Fruit fly (Drosophila melanogaster) whole organism, embryonic: ENCODE measurements around the gene CG34041.
A peak's percentile ranks its signal among the peaks of the same experiment; 100 is the strongest.

Experiments
- Atf3 ChIP-seq: fragments of 200-800 bp; sonication (Bioruptor generic); optimal IDR thresholded peaks from 3 replicates; lab custom pipeline; 2016; ENCODE audit warnings: missing biosample characterization, missing genetic modification characterization
- C15 ChIP-seq: fragments of 200-800 bp; sonication (Bioruptor generic); IDR thresholded peaks from 3 replicates; pipeline ENCODE4 v1.3.6; 2022; ENCODE audit warnings: missing biosample characterization, missing genetic modification characterization
- CG12942 ChIP-seq: fragments of 200-800 bp; sonication (Bioruptor generic); optimal IDR thresholded peaks from 3 replicates; lab custom pipeline; 2016; ENCODE audit warnings: missing biosample characterization, missing genetic modification characterization
- CG13123 ChIP-seq: fragments of 200-800 bp; sonication (Bioruptor generic); optimal IDR thresholded peaks from 2 replicates; lab custom pipeline; 2016; ENCODE audit warnings: missing biosample characterization, missing genetic modification characterization
- CG13424 ChIP-seq: fragments of 200-800 bp; sonication (Bioruptor generic); optimal IDR thresholded peaks from 2 replicates; lab custom pipeline; 2019; ENCODE audit warnings: missing biosample characterization, mild to moderate bottlenecking, missing genetic modification characterization, moderate library complexity
- CG18011 ChIP-seq: fragments of 200-800 bp; sonication (Bioruptor generic); optimal IDR thresholded peaks from 2 replicates; lab custom pipeline; 2017; ENCODE audit warnings: missing biosample characterization, missing genetic modification characterization, mild to moderate bottlenecking, moderate library complexity, missing genotype
- CG2712 ChIP-seq: fragments of 200-800 bp; optimal IDR thresholded peaks from 3 replicates; lab custom pipeline; 2019; ENCODE audit warnings: missing biosample characterization, mild to moderate bottlenecking, missing genetic modification characterization, moderate library complexity
- CG30020 ChIP-seq: fragments of 200-800 bp; optimal IDR thresholded peaks from 2 replicates; lab custom pipeline; 2019; ENCODE audit warnings: missing biosample characterization, mild to moderate bottlenecking, missing genetic modification characterization, moderate library complexity
- CG34224 ChIP-seq: fragments of 200-800 bp; sonication (Bioruptor generic); IDR thresholded peaks from 3 replicates; pipeline ENCODE4 v1.3.6; 2022; ENCODE audit warnings: missing biosample characterization, missing genetic modification characterization; ENCODE audit not compliant: partially characterized antibody
- CG3995 ChIP-seq: fragments of 200-800 bp; sonication (Bioruptor generic); optimal IDR thresholded peaks from 3 replicates; lab custom pipeline; 2016; ENCODE audit warnings: missing biosample characterization, missing genetic modification characterization
- CG42726 ChIP-seq: fragments of 200-800 bp; sonication (Bioruptor generic); IDR thresholded peaks from 2 replicates; pipeline ENCODE4 v1.3.6; 2022; ENCODE audit warnings: missing biosample characterization, missing genetic modification characterization; ENCODE audit not compliant: partially characterized antibody
- CG4328 ChIP-seq: fragments of 200-800 bp; sonication (Bioruptor generic); optimal IDR thresholded peaks from 3 replicates; lab custom pipeline; 2017; ENCODE audit warnings: missing biosample characterization, missing genetic modification reagents, missing genetic modification characterization
- CG6254 ChIP-seq: fragments of 200-800 bp; sonication (Bioruptor generic); optimal IDR thresholded peaks from 3 replicates; lab custom pipeline; 2017; ENCODE audit warnings: mild to moderate bottlenecking, missing biosample characterization, missing genetic modification reagents, missing genetic modification characterization
- CG8765 ChIP-seq: fragments of 200-800 bp; sonication (Bioruptor generic); IDR thresholded peaks from 2 replicates; pipeline ENCODE4 v1.3.6; 2022; ENCODE audit warnings: missing biosample characterization, missing genetic modification characterization
- E2f2 ChIP-seq: fragments of 200-800 bp; sonication (Bioruptor generic); IDR thresholded peaks from 2 replicates; pipeline ENCODE4 v1.3.6; 2022; ENCODE audit warnings: missing biosample characterization, missing genetic modification characterization
- Ets97D ChIP-seq: fragments of 200-800 bp; sonication (Bioruptor generic); optimal IDR thresholded peaks from 3 replicates; lab custom pipeline; 2016; ENCODE audit warnings: missing biosample characterization, missing genetic modification characterization
- HLH3B ChIP-seq: fragments of 200-800 bp; sonication (Bioruptor generic); IDR thresholded peaks from 2 replicates; pipeline ENCODE4 v1.3.6; 2022; ENCODE audit warnings: missing biosample characterization, missing genetic modification characterization
- Hr51 ChIP-seq, 2 experiments: fragments of 200-800 bp; sonication (Bioruptor generic); optimal IDR thresholded peaks; 2 replicates in 1 of 2; 3 replicates in 1 of 2; lab custom pipeline; 2016 to 2018; ENCODE audit warnings: missing biosample characterization in 2 of 2, missing genetic modification characterization in 2 of 2, mild to moderate bottlenecking in 1 of 2, moderate library complexity in 1 of 2
- Jarid2 ChIP-seq: fragments of 200-800 bp; sonication (Bioruptor generic); optimal IDR thresholded peaks from 3 replicates; lab custom pipeline; 2017; ENCODE audit warnings: mild to moderate bottlenecking, missing biosample characterization, missing genetic modification reagents, missing genetic modification characterization
- MBD-R2 ChIP-seq: fragments of 200-800 bp; sonication (Bioruptor generic); IDR thresholded peaks from 2 replicates; pipeline ENCODE4 v1.3.6; 2022; ENCODE audit warnings: missing biosample characterization, missing genetic modification characterization
- Med ChIP-seq: fragments of 200-800 bp; sonication (Bioruptor generic); peaks from one replicate; lab custom pipeline; 2016; ENCODE audit warnings: missing biosample characterization, missing genetic modification characterization, mild to moderate bottlenecking, inconsistent platforms, moderate library complexity
- Mes4 ChIP-seq: fragments of 200-800 bp; sonication (Bioruptor generic); optimal IDR thresholded peaks from 2 replicates; lab custom pipeline; 2016; ENCODE audit warnings: missing biosample characterization, missing genetic modification characterization
- NfI ChIP-seq: fragments of 200-800 bp; sonication (Bioruptor generic); optimal IDR thresholded peaks from 3 replicates; lab custom pipeline; 2018; ENCODE audit warnings: missing biosample characterization, mild to moderate bottlenecking, missing genetic modification characterization, moderate library complexity
- Rfx ChIP-seq: fragments of 200-800 bp; sonication (Bioruptor generic); IDR thresholded peaks from 2 replicates; pipeline ENCODE4 v1.3.6; 2022; ENCODE audit warnings: missing biosample characterization, missing genetic modification characterization
- Sox100B ChIP-seq: fragments of 200-800 bp; sonication (Bioruptor generic); optimal IDR thresholded peaks from 3 replicates; lab custom pipeline; 2018; ENCODE audit warnings: missing biosample characterization, mild to moderate bottlenecking, missing genetic modification characterization
- Trl ChIP-seq, 3 experiments: fragments of >200 bp in 2 of 3; fragments of 200-800 bp in 1 of 3; sonication (Bioruptor generic) in 1 of 3; optimal IDR thresholded peaks; 2 replicates in 1 of 3; 3 replicates in 2 of 3; lab custom pipeline; 2016 to 2017; ENCODE audit warnings: missing biosample characterization in 1 of 3, missing genetic modification characterization in 1 of 3
- amos ChIP-seq: fragments of 200-800 bp; sonication (Bioruptor generic); IDR thresholded peaks from 2 replicates; pipeline ENCODE4 v1.3.6; 2022; ENCODE audit warnings: missing biosample characterization, missing genetic modification characterization; ENCODE audit not compliant: partially characterized antibody
- ap ChIP-seq: fragments of 200-800 bp; sonication (Bioruptor generic); IDR thresholded peaks from 2 replicates; pipeline ENCODE4 v1.3.6; 2022; ENCODE audit warnings: missing biosample characterization, missing genetic modification characterization
- btn ChIP-seq: fragments of 200-800 bp; sonication (Bioruptor generic); optimal IDR thresholded peaks from 2 replicates; lab custom pipeline; 2016; ENCODE audit warnings: missing biosample characterization, missing genetic modification characterization
- cad ChIP-seq: fragments of >200 bp; optimal IDR thresholded peaks from 2 replicates; lab custom pipeline; 2017; ENCODE audit warnings: missing biosample characterization, missing genetic modification characterization
- chif ChIP-seq, 2 experiments: fragments of 200-800 bp; sonication (Bioruptor generic); optimal IDR thresholded peaks; 3 replicates each; lab custom pipeline; 2016; ENCODE audit warnings: missing biosample characterization in 2 of 2, missing genetic modification characterization in 2 of 2
- cwo ChIP-seq: fragments of 200-800 bp; sonication (Bioruptor generic); optimal IDR thresholded peaks from 3 replicates; lab custom pipeline; 2017; ENCODE audit warnings: missing biosample characterization, missing genetic modification characterization, mild to moderate bottlenecking, moderate library complexity, missing genetic modification reagents
- dysf ChIP-seq: fragments of 200-800 bp; sonication (Bioruptor generic); IDR thresholded peaks from 3 replicates; pipeline ENCODE4 v1.3.6; 2022; ENCODE audit warnings: missing biosample characterization, missing genetic modification characterization
- gfzf ChIP-seq: fragments of 200-800 bp; sonication (Bioruptor generic); optimal IDR thresholded peaks from 2 replicates; lab custom pipeline; 2016; ENCODE audit warnings: missing biosample characterization, mild to moderate bottlenecking, missing genetic modification characterization, moderate library complexity
- lab ChIP-seq: fragments of 200-800 bp; sonication (Bioruptor generic); optimal IDR thresholded peaks from 3 replicates; lab custom pipeline; 2017; ENCODE audit warnings: missing biosample characterization, missing genetic modification characterization, mild to moderate bottlenecking, moderate library complexity, missing genetic modification reagents
- lilli ChIP-seq: fragments of 200-800 bp; sonication (Bioruptor generic); optimal IDR thresholded peaks from 3 replicates; lab custom pipeline; 2016; ENCODE audit warnings: missing biosample characterization, missing genetic modification characterization
- lov ChIP-seq, 2 experiments: fragments of 200-800 bp in 1 of 2; fragments of >200 bp in 1 of 2; sonication (Bioruptor generic) in 1 of 2; IDR thresholded peaks in 1 of 2; optimal IDR thresholded peaks in 1 of 2; 2 replicates in 1 of 2; 3 replicates in 1 of 2; pipeline versions ENCODE4 v1.3.6 to Lab custom; 2017 to 2022; ENCODE audit warnings: missing biosample characterization in 1 of 2, missing genetic modification characterization in 1 of 2
- mirr ChIP-seq: fragments of 200-800 bp; sonication (Bioruptor generic); optimal IDR thresholded peaks from 3 replicates; lab custom pipeline; 2018; ENCODE audit warnings: missing biosample characterization, mild to moderate bottlenecking, missing genetic modification characterization
- mld ChIP-seq: fragments of 200-800 bp; sonication (Bioruptor generic); IDR thresholded peaks from 3 replicates; pipeline ENCODE4 v1.3.6; 2022; ENCODE audit warnings: missing biosample characterization, missing genetic modification characterization; ENCODE audit not compliant: partially characterized antibody
- nerfin-2 ChIP-seq: fragments of 200-800 bp; sonication (Bioruptor generic); IDR thresholded peaks from 2 replicates; pipeline ENCODE4 v1.3.6; 2022; ENCODE audit warnings: missing biosample characterization, missing genetic modification characterization; ENCODE audit not compliant: partially characterized antibody
- pfk ChIP-seq: fragments of 200-800 bp; sonication (Bioruptor generic); optimal IDR thresholded peaks from 2 replicates; lab custom pipeline; 2018; ENCODE audit warnings: missing biosample characterization, mild to moderate bottlenecking, missing genetic modification characterization, moderate library complexity
- pnt ChIP-seq: fragments of 200-800 bp; sonication (Bioruptor generic); optimal IDR thresholded peaks from 3 replicates; lab custom pipeline; 2016; ENCODE audit warnings: missing biosample characterization, missing genetic modification characterization
- pzg ChIP-seq: fragments of 200-800 bp; sonication (Bioruptor generic); optimal IDR thresholded peaks from 3 replicates; lab custom pipeline; 2018; ENCODE audit warnings: missing biosample characterization, mild to moderate bottlenecking, missing genetic modification characterization, moderate library complexity
- scrt ChIP-seq: fragments of 200-800 bp; sonication (Bioruptor generic); optimal IDR thresholded peaks from 2 replicates; lab custom pipeline; 2018; ENCODE audit warnings: missing biosample characterization, mild to moderate bottlenecking, missing genetic modification characterization, moderate library complexity
- slp2 ChIP-seq: fragments of 200-800 bp; sonication (Bioruptor generic); optimal IDR thresholded peaks from 2 replicates; lab custom pipeline; 2016; ENCODE audit warnings: missing biosample characterization, missing genetic modification characterization
- tio ChIP-seq: fragments of 200-800 bp; sonication (Bioruptor generic); optimal IDR thresholded peaks from 2 replicates; lab custom pipeline; 2017; ENCODE audit warnings: missing biosample characterization, missing genetic modification characterization, inconsistent platforms
- toy ChIP-seq: fragments of 200-800 bp; sonication (Bioruptor generic); IDR thresholded peaks from 2 replicates; pipeline ENCODE4 v1.3.6; 2022; ENCODE audit warnings: missing biosample characterization, missing genetic modification characterization
- wor ChIP-seq: fragments of 200-800 bp; sonication (Bioruptor generic); IDR thresholded peaks from 2 replicates; pipeline ENCODE4 v1.3.6; 2022; ENCODE audit warnings: missing biosample characterization, missing genetic modification characterization
- zen ChIP-seq: fragments of 200-800 bp; sonication (Bioruptor generic); optimal IDR thresholded peaks from 3 replicates; lab custom pipeline; 2018; ENCODE audit warnings: missing biosample characterization, mild to moderate bottlenecking, missing genetic modification characterization, moderate library complexity

The CG34041 gene

dm6 chr3R:30540196-30540595 is 32.4 kb downstream of the CG34041 start (continued):
- TF ChIP-seq lab (GFP tag; lab: Kevin White, UChicago) (peak; percentile 97), NfI (GFP tag; lab: Kevin White, UChicago) (peak; percentile 94), Sox100B (GFP tag; lab: Kevin White, UChicago) (peak; percentile 85), CG2712 (peak; percentile 89), pnt (peak; percentile 94), Mes4 (peak; percentile 88), Jarid2 (GFP tag; lab: Kevin White, UChicago) (peak; percentile 66), MBD-R2 (GFP tag; lab: Robert Waterston, UW) (peak; percentile 86), CG13123 (GFP tag; lab: Kevin White, UChicago) (peak; percentile 86), mld (GFP tag; lab: Robert Waterston, UW) (no peak), ap (peak; percentile 90), zen (peak; percentile 80), CG3995 (peak; percentile 62), CG42726 (GFP tag; lab: Robert Waterston, UW) (no peak), slp2 (GFP tag; lab: Kevin White, UChicago) (peak; percentile 82), btn (peak; percentile 92), wor (peak; percentile 82), CG4328 (GFP tag; lab: Kevin White, UChicago) (peak; percentile 85), nerfin-2 (GFP tag; lab: Robert Waterston, UW) (no peak), Atf3 (GFP tag; lab: Kevin White, UChicago) (peak; percentile 87), CG34224 (GFP tag; lab: Robert Waterston, UW) (no peak), chif (GFP tag; optimal IDR thresholded peaks at IDR 0.05; lab: Kevin White, UChicago) (peak; percentile 91 to 92), cad (GFP tag; lab: Kevin White, UChicago) (no peak), Med (GFP tag; lab: Kevin White, UChicago) (peak; percentile 99), pzg (GFP tag; lab: Kevin White, UChicago) (peak; percentile 16), Ets97D (peak; percentile 83), toy (GFP tag; lab: Robert Waterston, UW) (peak; percentile 67), Rfx (GFP tag; lab: Robert Waterston, UW) (peak; percentile 96), tio (GFP tag; lab: Kevin White, UChicago) (peak; percentile 87), gfzf (peak; percentile 8), CG8765 (0 out of 2 replicates have a peak, but pooled peaks have one; percentile 58), amos (GFP tag; lab: Robert Waterston, UW) (no peak), C15 (GFP tag; lab: Robert Waterston, UW) (peak; percentile 82; the same call in 2 of the 3 replicates), dysf (GFP tag; lab: Robert Waterston, UW) (peak; percentile 95), Hr51 (GFP tag; optimal IDR thresholded peaks at IDR 0.05; lab: Kevin White, UChicago) (peak; percentile 88 to 91), pfk (GFP tag; lab: Kevin White, UChicago) (peak; percentile 30), cwo (GFP tag; lab: Kevin White, UChicago) (peak; percentile 88), CG18011 (GFP tag; lab: Kevin White, UChicago) (peak; percentile 69), CG6254 (GFP tag; lab: Kevin White, UChicago) (peak; percentile 84), lov (optimal IDR thresholded peaks at IDR 0.05; lab: Kevin White, UChicago) (no peak), lov (GFP tag; IDR thresholded peaks at IDR 0.05; lab: Robert Waterston, UW) (peak; percentile 90), CG12942 (peak; percentile 91), Trl (optimal IDR thresholded peaks at IDR 0.05; lab: Kevin White, UChicago) (no peak), Trl (GFP tag; optimal IDR thresholded peaks at IDR 0.05; lab: Kevin White, UChicago) (peak; percentile 96), E2f2 (GFP tag; lab: Robert Waterston, UW) (peak; percentile 69), CG30020 (tag; lab: Kevin White, UChicago) (no peak), mirr (peak; percentile 92), HLH3B (peak; percentile 95), scrt (GFP tag; lab: Kevin White, UChicago) (peak; percentile 87), lilli (peak; percentile 94), CG13424 (tag; lab: Kevin White, UChicago) (peak; percentile 92)
